Fruit fly (Drosophila melanogaster): Measurements from ENCODE around the gene CG15754.

Gene CG15754

dm6 chrX:13568127-13568526 lies 40.3 kb downstream of the CG15754 start (continued):
- no peak for TF ChIP-seq D (optimal IDR thresholded peaks at IDR 0.05)
- TF ChIP-seq D (GFP tag; optimal IDR thresholded peaks at IDR 0.05), result no peak
- no peak for TF ChIP-seq inv (GFP tag; IDR thresholded peaks at IDR 0.05; ENCODE audit: partially characterized antibody)
- no peak for TF ChIP-seq Poxn (GFP tag; IDR thresholded peaks at IDR 0.05)
- TF ChIP-seq vnd (GFP tag; IDR thresholded peaks at IDR 0.05; ENCODE audit: partially characterized antibody), result no peak
- peak; percentile 16 for TF ChIP-seq CG13424 (tag; optimal IDR thresholded peaks at IDR 0.05)
- no peak for TF ChIP-seq Dek (tag; optimal IDR thresholded peaks at IDR 0.05)
- no peak for TF ChIP-seq ems (GFP tag; optimal IDR thresholded peaks at IDR 0.05)
- peak; percentile 6 for TF ChIP-seq CG13624 (GFP tag; optimal IDR thresholded peaks at IDR 0.05)
- peak; percentile 25; the same call in 1 of the 2 replicates for TF ChIP-seq CG14667 (GFP tag; IDR thresholded peaks at IDR 0.05)
- no peak for TF ChIP-seq usp (GFP tag; optimal IDR thresholded peaks at IDR 0.05)
- TF ChIP-seq CG32532 (GFP tag; IDR thresholded peaks at IDR 0.05), result peak; percentile 53; the same call in 1 of the 2 replicates
- TF ChIP-seq MTF-1 (GFP tag; optimal IDR thresholded peaks at IDR 0.05; ENCODE audit: borderline replicate concordance), result no peak
- TF ChIP-seq D19B (GFP tag; optimal IDR thresholded peaks at IDR 0.05), result no peak
- no peak for TF ChIP-seq pros (GFP tag; optimal IDR thresholded peaks at IDR 0.05)
- no peak for TF ChIP-seq CG6813 (GFP tag; optimal IDR thresholded peaks at IDR 0.05)
- no peak for TF ChIP-seq sima (GFP tag; optimal IDR thresholded peaks at IDR 0.05)
- TF ChIP-seq sens (GFP tag), result peak; percentile 70
- TF ChIP-seq CG16813 (GFP tag; IDR thresholded peaks at IDR 0.05; ENCODE audit: partially characterized antibody), result no peak
- TF ChIP-seq CG32767 (GFP tag; IDR thresholded peaks at IDR 0.05), result no peak
- TF ChIP-seq pzg (GFP tag; optimal IDR thresholded peaks at IDR 0.05), result no peak
- 0 out of 3 replicates have a peak, but pooled peaks have one; percentile 45 for TF ChIP-seq ken (GFP tag; IDR thresholded peaks at IDR 0.05)
- peak; percentile 43 for TF ChIP-seq CG2678 (tag; optimal IDR thresholded peaks at IDR 0.05)
- no peak for TF ChIP-seq CG15696 (tag; optimal IDR thresholded peaks at IDR 0.05)
- TF ChIP-seq org-1 (GFP tag; optimal IDR thresholded peaks at IDR 0.05), result no peak
- peak; percentile 52 for TF ChIP-seq Ada2b (GFP tag; IDR thresholded peaks at IDR 0.05)
- TF ChIP-seq CG11085 (GFP tag; IDR thresholded peaks at IDR 0.05), result no peak
- no peak for TF ChIP-seq klu (GFP tag; IDR thresholded peaks at IDR 0.05)
- TF ChIP-seq CG10366 (GFP tag; IDR thresholded peaks at IDR 0.05), result peak; percentile 21; the same call in 1 of the 2 replicates
- peak; percentile 45 for TF ChIP-seq CG3847 (GFP tag; IDR thresholded peaks at IDR 0.05)
- TF ChIP-seq CG10959 (GFP tag; IDR thresholded peaks at IDR 0.05), result no peak
- TF ChIP-seq CkIIα-i1 (GFP tag; IDR thresholded peaks at IDR 0.05), result no peak
- TF ChIP-seq CG9817 (tag; optimal IDR thresholded peaks at IDR 0.05), result peak; percentile 1
- TF ChIP-seq sd (tag; optimal IDR thresholded peaks at IDR 0.05), result no peak
- no peak for TF ChIP-seq CG17361 (GFP tag; IDR thresholded peaks at IDR 0.05)
- no peak for TF ChIP-seq prd (optimal IDR thresholded peaks at IDR 0.05)
- peak; percentile 54 for TF ChIP-seq prd (GFP tag; IDR thresholded peaks at IDR 0.05)
- TF ChIP-seq seq (GFP tag; IDR thresholded peaks at IDR 0.05), result no peak
- TF ChIP-seq unpg (GFP tag; optimal IDR thresholded peaks at IDR 0.05), result peak; percentile 25
- TF ChIP-seq Meics (GFP tag; optimal IDR thresholded peaks at IDR 0.05), result peak; percentile 10
- TF ChIP-seq cwo (GFP tag; optimal IDR thresholded peaks at IDR 0.05), result no peak
- TF ChIP-seq CG1792 (GFP tag; optimal IDR thresholded peaks at IDR 0.05), result no peak
- TF ChIP-seq CTCF (GFP tag; optimal IDR thresholded peaks at IDR 0.05), result no peak
- no peak for TF ChIP-seq CG17568 (GFP tag; optimal IDR thresholded peaks at IDR 0.05)
- no peak for TF ChIP-seq bigmax (GFP tag; optimal IDR thresholded peaks at IDR 0.05)
- TF ChIP-seq H15 (GFP tag; IDR thresholded peaks at IDR 0.05), result no peak
- TF ChIP-seq Doc3 (GFP tag; IDR thresholded peaks at IDR 0.05; ENCODE audit: partially characterized antibody), result no peak
- no peak for TF ChIP-seq Dref (GFP tag; IDR thresholded peaks at IDR 0.05)
- TF ChIP-seq Stat92E (GFP tag; optimal IDR thresholded peaks at IDR 0.05), result no peak
- no peak for TF ChIP-seq Gsc (GFP tag; IDR thresholded peaks at IDR 0.05)
- no peak for TF ChIP-seq ewg (GFP tag; optimal IDR thresholded peaks at IDR 0.05)
- no peak for TF ChIP-seq run (tag; optimal IDR thresholded peaks at IDR 0.05)

All from whole organism, embryonic.